Worm (Caenorhabditis elegans) whole organism, L1 larva: Measurements from ENCODE around the gene srd-15.

ENCODE experiments used
- C04F5.9 ChIP-seq: sonication (generic microtip); optimal IDR thresholded peaks from 2 replicates; lab custom pipeline; 2016; ENCODE audit warnings: missing genetic modification characterization, missing compliant biosample characterization
- aha-1 ChIP-seq: fragments of 150-350 bp; optimal IDR thresholded peaks from 2 replicates; lab custom pipeline; 2014; ENCODE audit warnings: missing biosample characterization, missing genetic modification characterization
- alr-1 ChIP-seq: fragments of 200-800 bp; sonication (Bioruptor generic); optimal IDR thresholded peaks from 2 replicates; lab custom pipeline; 2018; ENCODE audit warnings: borderline replicate concordance, mild to moderate bottlenecking, missing genetic modification characterization, missing compliant biosample characterization
- aly-2 ChIP-seq: fragments of 150-350 bp; optimal IDR thresholded peaks from 2 replicates; lab custom pipeline; 2014; ENCODE audit warnings: missing biosample characterization, missing genetic modification characterization
- ama-1 ChIP-seq: fragments of 150-350 bp; optimal IDR thresholded peaks from 2 replicates; lab custom pipeline; 2014
- blmp-1 ChIP-seq: fragments of 150-350 bp; optimal IDR thresholded peaks from 2 replicates; lab custom pipeline; 2014; ENCODE audit warnings: missing biosample characterization, missing genetic modification characterization
- ceh-63 ChIP-seq: fragments of 200-800 bp; sonication (Bioruptor generic); optimal IDR thresholded peaks from 2 replicates; lab custom pipeline; 2018; ENCODE audit warnings: mild to moderate bottlenecking, missing genetic modification characterization, missing compliant biosample characterization
- dpl-1 ChIP-seq, 3 experiments: fragments of 150-350 bp in 2 of 3; sonication (generic microtip) in 1 of 3; optimal IDR thresholded peaks; 2 replicates each; lab custom pipeline; 2014 to 2017; ENCODE audit warnings: missing biosample characterization in 3 of 3, missing genetic modification characterization in 3 of 3, missing genetic modification reagents in 3 of 3
- efl-3 ChIP-seq: fragments of 200-800 bp; sonication (Bioruptor generic); optimal IDR thresholded peaks from 2 replicates; lab custom pipeline; 2018; ENCODE audit warnings: mild to moderate bottlenecking, missing genetic modification characterization, missing compliant biosample characterization
- egl-13 ChIP-seq: sonication (generic microtip); optimal IDR thresholded peaks from 2 replicates; lab custom pipeline; 2016; ENCODE audit warnings: missing genotype, missing genetic modification reagents, missing genetic modification characterization, missing compliant biosample characterization
- egl-27 ChIP-seq, 2 experiments: fragments of 150-350 bp in 1 of 2; sonication (generic microtip); optimal IDR thresholded peaks; 3 replicates each; lab custom pipeline; 2017 to 2018; ENCODE audit warnings: missing biosample characterization in 2 of 2, missing genetic modification characterization in 2 of 2, missing genetic modification reagents in 2 of 2
- elt-2 ChIP-seq: sonication (generic microtip); optimal IDR thresholded peaks from 2 replicates; lab custom pipeline; 2016; ENCODE audit warnings: missing genetic modification characterization, mild to moderate bottlenecking, inconsistent platforms, missing compliant biosample characterization, missing genetic modification reagents
- elt-3 ChIP-seq, 6 experiments: fragments of 150-350 bp in 1 of 6; sonication (generic microtip); optimal IDR thresholded peaks; 2 replicates each; lab custom pipeline; 2017 to 2018; ENCODE audit warnings: missing biosample characterization in 6 of 6, missing genetic modification characterization in 6 of 6, inconsistent platforms in 1 of 6
- fkh-8 ChIP-seq: sonication (generic microtip); optimal IDR thresholded peaks from 2 replicates; lab custom pipeline; 2016; ENCODE audit warnings: mild to moderate bottlenecking, missing genetic modification characterization, missing compliant biosample characterization
- grh-1 ChIP-seq: fragments of 200-800 bp; sonication (Bioruptor generic); IDR thresholded peaks from 2 replicates; pipeline ENCODE4 v1.3.6; 2022; ENCODE audit warnings: missing genetic modification reagents, missing genetic modification characterization, missing compliant biosample characterization
- isw-1 ChIP-seq: fragments of 200-800 bp; sonication (Bioruptor generic); IDR thresholded peaks from 2 replicates; pipeline ENCODE4 v1.3.6; 2022; ENCODE audit warnings: missing genetic modification characterization, missing compliant biosample characterization
- jun-1 ChIP-seq: fragments of 150-350 bp; optimal IDR thresholded peaks from 2 replicates; lab custom pipeline; 2014; ENCODE audit warnings: missing biosample characterization, missing genetic modification reagents, missing genetic modification characterization
- lin-14 ChIP-seq: fragments of 200-800 bp; sonication (Bioruptor generic); optimal IDR thresholded peaks from 2 replicates; lab custom pipeline; 2018; ENCODE audit warnings: mild to moderate bottlenecking, missing genetic modification characterization, moderate library complexity, missing compliant biosample characterization
- lir-3 ChIP-seq: sonication (generic microtip); optimal IDR thresholded peaks from 2 replicates; lab custom pipeline; 2016; ENCODE audit warnings: mild to moderate bottlenecking, missing genetic modification characterization, moderate library complexity, missing compliant biosample characterization; ENCODE audit not compliant: poor library complexity
- lsy-2 ChIP-seq, 2 experiments: fragments of 150-350 bp; optimal IDR thresholded peaks; 2 replicates each; lab custom pipeline; 2014; ENCODE audit warnings: missing biosample characterization in 2 of 2, missing genetic modification characterization in 2 of 2
- mab-9 ChIP-seq: fragments of 200-800 bp; sonication (Bioruptor generic); IDR thresholded peaks from 2 replicates; pipeline ENCODE4 v1.3.6; 2022; ENCODE audit warnings: missing genetic modification reagents, missing genetic modification characterization, missing compliant biosample characterization
- mef-2 ChIP-seq: fragments of 150-350 bp; optimal IDR thresholded peaks from 2 replicates; lab custom pipeline; 2014; ENCODE audit warnings: missing biosample characterization, missing genetic modification characterization
- nhr-11 ChIP-seq: fragments of 150-350 bp; optimal IDR thresholded peaks from 2 replicates; lab custom pipeline; 2014; ENCODE audit warnings: missing biosample characterization, missing genetic modification characterization
- nhr-12 ChIP-seq: sonication (generic microtip); optimal IDR thresholded peaks from 2 replicates; lab custom pipeline; 2017; ENCODE audit warnings: missing biosample characterization, missing genetic modification characterization
- nhr-76 ChIP-seq: sonication (generic microtip); optimal IDR thresholded peaks from 2 replicates; lab custom pipeline; 2017; ENCODE audit warnings: missing biosample characterization, missing genetic modification characterization
- nhr-77 ChIP-seq: fragments of 150-350 bp; optimal IDR thresholded peaks from 2 replicates; lab custom pipeline; 2014; ENCODE audit warnings: missing biosample characterization, missing genetic modification characterization
- nhr-85 ChIP-seq: sonication (generic microtip); peaks from one replicate; lab custom pipeline; 2016; ENCODE audit warnings: missing genetic modification characterization, inconsistent platforms, missing compliant biosample characterization
- pax-3 ChIP-seq: fragments of 200-800 bp; sonication (Bioruptor generic); optimal IDR thresholded peaks from 2 replicates; lab custom pipeline; 2018; ENCODE audit warnings: mild to moderate bottlenecking, missing genetic modification characterization, moderate library complexity, missing compliant biosample characterization
- rnt-1 ChIP-seq: sonication (generic microtip); optimal IDR thresholded peaks from 2 replicates; lab custom pipeline; 2016; ENCODE audit warnings: mild to moderate bottlenecking, missing genetic modification characterization, moderate library complexity, missing compliant biosample characterization
- sptf-1 ChIP-seq: fragments of 150-350 bp; optimal IDR thresholded peaks from 2 replicates; lab custom pipeline; 2014; ENCODE audit warnings: missing biosample characterization, missing genetic modification characterization
- sup-37 ChIP-seq: fragments of 200-800 bp; sonication (Bioruptor generic); optimal IDR thresholded peaks from 2 replicates; lab custom pipeline; 2018; ENCODE audit warnings: mild to moderate bottlenecking, missing genetic modification characterization, missing compliant biosample characterization
- swsn-7 ChIP-seq: sonication (generic microtip); optimal IDR thresholded peaks from 2 replicates; lab custom pipeline; 2016; ENCODE audit warnings: missing genetic modification characterization, missing compliant biosample characterization
- tbx-2 ChIP-seq: sonication (generic microtip); optimal IDR thresholded peaks from 2 replicates; lab custom pipeline; 2016; ENCODE audit warnings: missing genetic modification characterization, missing compliant biosample characterization
- xbp-1 ChIP-seq: sonication (generic microtip); optimal IDR thresholded peaks from 2 replicates; lab custom pipeline; 2016; ENCODE audit warnings: missing genetic modification characterization, missing compliant biosample characterization
- ztf-11 ChIP-seq, 2 experiments: sonication (generic microtip); optimal IDR thresholded peaks; 2 replicates each; lab custom pipeline; 2016 to 2017; ENCODE audit warnings: missing genetic modification characterization in 2 of 2, missing biosample characterization in 1 of 2, missing compliant biosample characterization in 1 of 2
- ztf-4 ChIP-seq: fragments of 150-350 bp; optimal IDR thresholded peaks from 2 replicates; lab custom pipeline; 2014; ENCODE audit warnings: missing biosample characterization, missing genetic modification characterization

Gene srd-15

ce11 chrV:5876966-5877365 lies 29.2 kb downstream of the srd-15 start:
- no peak for TF ChIP-seq tbx-2 (tag; lab: Kevin White, UChicago)
- no peak for TF ChIP-seq mab-9 (GFP tag; lab: Robert Waterston, UW)
- TF ChIP-seq egl-13 (tag; lab: Kevin White, UChicago) = no peak
- TF ChIP-seq sptf-1 (tag; lab: Kevin White, UChicago) = no peak
- no peak for TF ChIP-seq ceh-63
- no peak for TF ChIP-seq C04F5.9 (tag; lab: Kevin White, UChicago)
- no peak for TF ChIP-seq egl-27 (tag; optimal IDR thresholded peaks at IDR 0.05; lab: Kevin White, UChicago)
- no peak for TF ChIP-seq alr-1 (tag; lab: Kevin White, UChicago)
- TF ChIP-seq ama-1 = no peak

ce11 chrV:5871759-5872158 lies 34.4 kb downstream of the srd-15 start, which contains the start of gene C02G6.2:
Gene C02G6.2, plus strand, starts transcription at chrV:5872059.
- TF ChIP-seq nhr-12 (tag; lab: Kevin White, UChicago) (no peak), dpl-1 (GFP tag; optimal IDR thresholded peaks at IDR 0.05; lab: Kevin White, UChicago) (no peak), elt-2 (tag; lab: Kevin White, UChicago) (no peak), sup-37 (GFP tag; lab: Kevin White, UChicago) (no peak), aha-1 (tag; lab: Kevin White, UChicago) (no peak), ztf-11 (tag; optimal IDR thresholded peaks at IDR 0.05; lab: Kevin White, UChicago) (no peak), ztf-4 (tag; lab: Kevin White, UChicago) (no peak), jun-1 (no peak), nhr-85 (tag; lab: Kevin White, UChicago) (no peak), grh-1 (GFP tag; lab: Robert Waterston, UW) (no peak), nhr-76 (tag; lab: Kevin White, UChicago) (no peak)

DNA sequence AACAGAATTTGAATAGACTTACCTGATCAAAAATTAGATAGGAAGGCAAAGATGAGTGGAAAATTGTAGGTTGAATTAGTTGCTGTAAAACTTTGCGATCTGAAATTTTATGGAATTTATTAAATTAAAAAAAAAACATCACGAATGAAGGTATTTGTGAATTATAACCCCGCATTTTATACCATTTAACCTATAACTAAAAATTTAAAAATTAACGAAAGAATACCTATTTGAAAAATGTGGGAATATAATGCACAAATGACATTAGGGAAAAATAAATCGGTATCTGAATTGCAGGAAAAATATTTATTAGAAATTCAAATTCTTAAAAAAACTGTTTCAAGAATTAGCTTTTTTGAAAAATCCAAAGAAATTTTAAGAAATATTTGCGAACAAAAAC lies 36.9 kb downstream of the srd-15 start, which contains the start of gene F26F12.4:
Gene F26F12.4 (minus strand): TSS at position 101 of the 400 bp plus-strand sequence.
- no peak for TF ChIP-seq lir-3 (tag; lab: Kevin White, UChicago)
- TF ChIP-seq, all 84 proteins: peak for 0

DNA sequence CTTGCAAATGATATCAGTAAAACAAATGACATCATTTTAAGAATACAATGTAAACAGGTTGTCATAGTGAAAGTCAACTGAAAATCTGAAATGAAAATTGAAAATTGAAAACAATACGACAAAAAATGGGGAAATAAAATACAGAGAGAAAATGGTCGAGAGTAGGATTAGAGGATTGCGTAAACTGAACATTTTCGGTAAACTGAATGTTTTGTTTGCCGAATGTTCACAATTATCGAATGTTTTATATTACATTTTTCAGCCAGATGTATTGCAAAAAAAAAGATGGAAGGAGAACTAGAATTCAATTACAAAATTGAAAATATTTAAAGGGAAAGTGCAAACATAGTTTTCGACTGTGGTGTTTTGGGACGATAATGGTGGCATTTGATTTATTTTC lies 41.1 kb downstream of the srd-15 start, which contains the start of gene F26F12.5:
Gene F26F12.5 (minus strand): TSS at position 101 of the 400 bp plus-strand sequence.
- no peak for TF ChIP-seq lir-3 (tag; lab: Kevin White, UChicago)
- TF ChIP-seq aly-2 (tag; lab: Kevin White, UChicago) = no peak
- no peak for TF ChIP-seq nhr-12 (tag; lab: Kevin White, UChicago)
- no peak for TF ChIP-seq nhr-77 (tag; lab: Kevin White, UChicago)
- no peak for TF ChIP-seq fkh-8
- no peak for TF ChIP-seq egl-13 (tag; lab: Kevin White, UChicago)
- no peak for TF ChIP-seq xbp-1 (tag; lab: Kevin White, UChicago)
- no peak for TF ChIP-seq nhr-85 (tag; lab: Kevin White, UChicago)
- no peak for TF ChIP-seq nhr-11 (tag; lab: Kevin White, UChicago)
- TF ChIP-seq isw-1 (GFP tag; lab: Robert Waterston, UW) = no peak
- no peak for TF ChIP-seq lsy-2 (tag; optimal IDR thresholded peaks at IDR 0.05; lab: Kevin White, UChicago)
- no peak for TF ChIP-seq swsn-7 (tag; lab: Kevin White, UChicago)
- TF ChIP-seq dpl-1 (GFP tag; optimal IDR thresholded peaks at IDR 0.05; lab: Kevin White, UChicago) = no peak
- TF ChIP-seq efl-3 (GFP tag; lab: Kevin White, UChicago) = no peak
- TF ChIP-seq rnt-1 = no peak
- no peak for TF ChIP-seq elt-3 (tag; optimal IDR thresholded peaks at IDR 0.05; lab: Kevin White, UChicago)
- no peak for TF ChIP-seq ama-1
- TF ChIP-seq, all 84 proteins: peak for 0

- peak; percentile 59 for TF ChIP-seq blmp-1
- TF ChIP-seq nhr-85 (tag; lab: Kevin White, UChicago) = peak; percentile 3
- TF ChIP-seq lin-14 (GFP tag; lab: Kevin White, UChicago) = peak; percentile 4
- TF ChIP-seq pax-3 (tag; lab: Kevin White, UChicago) = no peak
- TF ChIP-seq elt-2 (tag; lab: Kevin White, UChicago) = no peak
- no peak for TF ChIP-seq sptf-1 (tag; lab: Kevin White, UChicago)
- no peak for TF ChIP-seq mef-2 (tag; lab: Kevin White, UChicago)
Observed at ce11 chrV:5862479-5863188, 43.5 kb downstream of the srd-15 start, which contains the start of gene F26F12.8. Gene F26F12.8, minus strand, starts transcription at chrV:5862529.
